Worm (Caenorhabditis elegans) whole organism, late embryonic: ENCODE measurements around the gene C25G6.4.

Experiments
- dmd-4 ChIP-seq: sonication (generic microtip); optimal IDR thresholded peaks from 2 replicates; lab custom pipeline; 2016; ENCODE audit warnings: borderline replicate concordance, missing genetic modification characterization, missing compliant biosample characterization
- fax-1 ChIP-seq: sonication (generic microtip); optimal IDR thresholded peaks from 2 replicates; lab custom pipeline; 2016; ENCODE audit warnings: missing genotype, missing genetic modification characterization, missing compliant biosample characterization

ce11 chrX:1213136-1213535, 36.5 kb downstream of the C25G6.4 start:
- no peak for TF ChIP-seq fax-1
- TF ChIP-seq dmd-4: no peak
